Worm (Caenorhabditis elegans) whole organism, L1 larva: ENCODE measurements around the gene C49G7.13.

ENCODE experiments used
- C34B4.2 ChIP-seq: sonication (generic microtip); optimal IDR thresholded peaks from 2 replicates; lab custom pipeline; 2017; ENCODE audit warnings: mild to moderate bottlenecking, missing genetic modification characterization, missing compliant biosample characterization
- Y116A8C.19 ChIP-seq: sonication (generic microtip); optimal IDR thresholded peaks from 2 replicates; lab custom pipeline; 2016; ENCODE audit warnings: missing compliant biosample characterization, missing genetic modification characterization, borderline replicate concordance
- ama-1 ChIP-seq: fragments of 150-350 bp; optimal IDR thresholded peaks from 2 replicates; lab custom pipeline; 2014
- ceh-8 ChIP-seq: fragments of 200-800 bp; sonication (Bioruptor generic); optimal IDR thresholded peaks from 2 replicates; lab custom pipeline; 2018; ENCODE audit warnings: mild to moderate bottlenecking, missing genetic modification characterization, moderate library complexity, missing compliant biosample characterization
- ceh-82 ChIP-seq, 3 experiments: fragments of 150-350 bp in 1 of 3; sonication (generic microtip) in 2 of 3; optimal IDR thresholded peaks; 2 replicates each; lab custom pipeline; 2014 to 2017; ENCODE audit warnings: missing biosample characterization in 3 of 3, missing genetic modification characterization in 3 of 3
- egl-13 ChIP-seq: sonication (generic microtip); optimal IDR thresholded peaks from 2 replicates; lab custom pipeline; 2016; ENCODE audit warnings: missing genotype, missing genetic modification reagents, missing genetic modification characterization, missing compliant biosample characterization
- isw-1 ChIP-seq: fragments of 200-800 bp; sonication (Bioruptor generic); IDR thresholded peaks from 2 replicates; pipeline ENCODE4 v1.3.6; 2022; ENCODE audit warnings: missing genetic modification characterization, missing compliant biosample characterization
- lin-13 ChIP-seq: fragments of 150-350 bp; optimal IDR thresholded peaks from 2 replicates; lab custom pipeline; 2014; ENCODE audit warnings: missing biosample characterization, missing genetic modification reagents, missing genetic modification characterization
- nhr-11 ChIP-seq: fragments of 150-350 bp; optimal IDR thresholded peaks from 2 replicates; lab custom pipeline; 2014; ENCODE audit warnings: missing biosample characterization, missing genetic modification characterization
- nhr-28 ChIP-seq: fragments of 150-350 bp; optimal IDR thresholded peaks from 2 replicates; lab custom pipeline; 2014; ENCODE audit warnings: missing biosample characterization, missing genetic modification characterization
- nhr-76 ChIP-seq: sonication (generic microtip); optimal IDR thresholded peaks from 2 replicates; lab custom pipeline; 2017; ENCODE audit warnings: missing biosample characterization, missing genetic modification characterization
- unc-62 ChIP-seq: fragments of 150-350 bp; optimal IDR thresholded peaks from 2 replicates; lab custom pipeline; 2014; ENCODE audit warnings: missing biosample characterization, missing genetic modification reagents, missing genetic modification characterization
- zag-1 ChIP-seq: fragments of 150-350 bp; optimal IDR thresholded peaks from 2 replicates; lab custom pipeline; 2014; ENCODE audit warnings: missing biosample characterization, missing genetic modification characterization

DNA sequence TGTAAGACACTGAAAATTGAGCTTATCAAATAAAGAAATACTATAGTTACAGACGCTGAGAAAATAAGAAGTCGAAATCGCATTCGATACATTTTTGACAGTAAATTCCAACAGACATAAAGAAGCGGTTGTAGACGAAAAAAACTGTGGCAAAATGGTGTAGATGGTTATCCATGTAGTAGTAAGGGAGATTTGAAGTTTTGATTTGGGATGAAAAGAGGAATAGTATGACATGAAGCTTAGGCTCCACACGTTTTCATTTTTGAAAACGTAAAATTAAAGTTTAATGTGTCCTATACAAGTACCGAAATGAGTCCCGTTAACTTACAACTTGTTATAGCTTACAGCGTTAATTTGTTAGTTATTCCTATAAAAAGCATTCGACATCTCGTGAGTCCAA, 41.9 kb upstream of the C49G7.13 start, which contains the start of gene K09D9.9:
- TF ChIP-seq C34B4.2 (tag; lab: Kevin White, UChicago) (no peak), isw-1 (GFP tag; lab: Robert Waterston, UW) (no peak), nhr-76 (no peak), nhr-11 (no peak), ceh-8 (GFP tag; lab: Kevin White, UChicago) (no peak), nhr-28 (tag; lab: Kevin White, UChicago) (no peak), egl-13 (tag; lab: Kevin White, UChicago) (no peak), zag-1 (tag; lab: Kevin White, UChicago) (no peak), Y116A8C.19 (tag; lab: Kevin White, UChicago) (no peak), lin-13 (GFP tag; lab: Kevin White, UChicago) (no peak), ama-1 (lab: Kevin White, UChicago) (no peak), ceh-82 (tag; optimal IDR thresholded peaks at IDR 0.05; lab: Kevin White, UChicago) (no peak), unc-62 (no peak)
